Fruit fly (Drosophila melanogaster): ENCODE results near the gene PTPMT1.

The PTPMT1 gene

dm6 chr3R:23763015-23763414, 4.9 kb downstream of the PTPMT1 start, which contains the start of gene udt:
Gene udt (minus strand): TSS chr3R:23763263.
- TF ChIP-seq noc (tag; optimal IDR thresholded peaks at IDR 0.05), result no peak

DNA sequence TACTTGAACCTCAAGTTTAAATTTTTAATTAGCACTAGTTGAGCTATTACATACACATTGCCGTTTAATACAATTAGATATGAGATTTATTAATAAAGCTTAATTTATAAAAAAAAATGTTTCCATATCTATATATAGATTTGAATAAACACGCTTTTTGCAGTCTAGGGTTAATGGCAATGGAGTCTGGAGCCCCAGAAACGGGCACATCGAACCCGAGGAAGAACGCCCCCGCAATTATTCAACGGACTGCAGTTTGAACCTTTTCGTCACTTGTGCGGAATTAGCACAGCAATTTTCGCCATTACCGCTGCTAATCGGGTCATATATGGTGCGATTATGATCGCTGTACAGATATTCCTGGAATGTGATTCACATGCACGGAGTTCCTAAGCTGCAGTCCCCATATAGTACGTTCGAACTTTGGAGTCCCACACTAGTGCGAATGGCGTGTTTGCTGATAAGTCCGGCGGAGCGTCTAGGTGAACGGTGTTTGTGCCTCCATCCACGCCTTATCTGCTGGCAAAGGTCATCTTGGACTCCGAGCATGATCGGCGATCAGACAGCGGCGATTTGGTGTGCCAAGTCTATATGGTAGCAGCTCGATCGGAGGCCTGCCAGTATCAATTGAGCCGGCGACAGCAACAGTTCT, 5.6 kb downstream of the PTPMT1 start, which contains the start of gene Lsd-1:
Gene Lsd-1, plus strand, starts transcription at position 236 of the 652 bp plus-strand sequence.
- TF ChIP-seq noc (tag; optimal IDR thresholded peaks at IDR 0.05), result peak; percentile 31

- TF ChIP-seq noc (tag; optimal IDR thresholded peaks at IDR 0.05), result peak; percentile 69
Measured at dm6 chr3R:23767417-23767853, 9.3 kb downstream of the PTPMT1 start, which contains the start of the genes CG10214 and CG10375. Gene CG10214 (minus strand): TSS chr3R:23767488. Gene CG10375 (plus strand): TSS chr3R:23767712.

DNA sequence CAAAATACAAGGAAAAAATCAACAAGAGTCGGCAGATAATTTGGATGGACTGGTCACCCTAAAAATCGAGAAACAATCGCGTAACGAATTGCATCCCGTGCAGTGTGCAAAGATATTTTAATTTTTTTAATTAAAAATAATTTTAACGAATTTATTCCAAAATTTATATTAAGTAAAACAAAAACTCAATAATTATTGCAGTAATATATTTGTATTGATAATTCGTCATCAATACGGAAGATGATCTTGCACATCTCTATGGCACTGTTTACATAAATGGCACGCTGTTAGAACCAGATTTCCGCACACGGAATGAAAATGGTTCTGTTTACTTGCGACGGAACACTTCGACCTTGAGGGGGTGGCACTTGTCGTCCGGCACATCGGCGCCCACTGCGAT, 14.7 kb downstream of the PTPMT1 start, which contains the start of gene tst:
Gene tst, minus strand, starts transcription at position 52 of the 400 bp plus-strand sequence.
- TF ChIP-seq noc (tag; optimal IDR thresholded peaks at IDR 0.05), result peak; percentile 90

DNA sequence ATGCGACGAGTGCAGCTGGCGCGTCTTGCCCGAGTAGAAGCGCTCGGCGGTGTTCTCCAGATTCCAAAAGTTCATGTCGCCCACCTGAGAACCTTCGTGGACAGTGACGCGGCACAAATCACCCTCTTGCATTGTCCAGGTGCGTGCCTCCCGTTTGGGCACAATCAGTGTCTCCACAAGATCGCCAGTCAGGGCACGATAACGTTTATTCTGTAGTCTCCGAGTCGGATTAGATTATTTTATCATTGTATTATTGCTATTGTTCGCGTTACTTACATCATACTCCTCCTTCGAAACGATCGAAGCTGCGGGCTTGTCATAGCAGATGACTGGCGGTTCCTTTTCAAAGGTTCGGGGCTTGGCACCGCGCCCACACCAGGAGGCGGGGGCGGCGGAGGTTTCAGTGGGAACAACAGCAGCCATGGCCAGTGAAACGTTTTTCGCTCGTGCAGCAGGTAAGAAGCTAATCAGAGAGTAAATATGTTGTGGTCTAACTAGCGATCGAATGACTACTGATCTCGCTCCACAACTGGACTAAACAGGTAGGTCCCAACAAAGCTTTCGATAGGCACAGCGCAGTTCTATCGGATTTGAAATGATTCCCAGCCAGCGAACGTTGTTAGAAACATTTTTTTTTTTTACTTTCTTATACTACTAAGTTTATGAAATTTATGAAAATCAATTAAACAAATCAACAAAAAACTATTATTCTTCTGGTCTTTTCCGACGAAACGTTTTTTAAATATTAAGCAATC, 15.6 kb downstream of the PTPMT1 start, which contains the start of gene CG10208:
Gene CG10208, minus strand, starts transcription at position 518 of the 755 bp plus-strand sequence.
- TF ChIP-seq noc (tag; optimal IDR thresholded peaks at IDR 0.05), result peak; percentile 39

DNA sequence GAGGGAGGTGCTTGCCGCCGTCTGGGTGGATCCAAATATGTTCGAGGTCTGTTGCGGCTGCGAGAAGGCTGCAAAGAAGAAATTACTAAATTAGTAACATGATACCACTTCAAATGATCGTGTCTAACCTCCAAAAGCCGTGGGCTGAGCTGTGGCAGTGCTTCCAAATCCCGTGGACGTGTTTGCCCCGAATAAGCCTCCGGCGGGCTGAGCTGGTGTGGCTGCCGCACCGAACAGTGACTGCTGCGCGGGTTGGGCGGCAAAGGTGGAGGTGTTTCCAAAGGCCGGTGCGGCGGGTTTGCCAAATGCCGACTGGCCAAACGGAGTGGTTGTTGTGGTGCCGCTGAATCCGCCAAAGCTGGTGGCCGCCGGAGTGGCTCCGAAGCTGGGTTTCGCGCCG, 22.6 kb downstream of the PTPMT1 start:
- TF ChIP-seq noc (tag; optimal IDR thresholded peaks at IDR 0.05), result no peak

DNA sequence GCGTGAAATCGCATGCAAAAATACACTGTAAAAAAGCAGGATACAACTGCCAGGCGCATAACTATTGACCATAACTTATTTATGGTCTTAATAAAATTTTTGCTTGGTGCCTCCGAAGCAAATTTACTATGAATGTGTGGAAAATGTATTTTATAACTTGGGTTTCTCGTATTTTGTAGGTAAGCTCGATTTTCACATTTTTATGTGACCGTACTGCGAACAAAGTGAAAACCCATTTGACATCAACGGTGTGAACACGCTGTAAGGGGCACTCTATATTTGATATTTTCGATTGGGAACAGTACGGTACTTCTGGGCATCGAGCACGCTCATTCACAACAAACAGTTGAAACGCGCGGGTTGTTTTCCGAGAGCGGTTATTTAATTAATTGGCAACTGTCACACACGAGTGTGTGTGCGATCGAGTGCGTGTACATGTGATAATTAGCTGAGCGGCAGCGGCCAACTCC, 23.4 kb downstream of the PTPMT1 start, which contains the start of the genes Nup98-96 and mbc:
Gene Nup98-96, minus strand, starts transcription at position 156 of the 470 bp plus-strand sequence.
Gene mbc, plus strand, starts transcription at position 300 of the 470 bp plus-strand sequence.
- peak; percentile 80 for TF ChIP-seq noc (tag; optimal IDR thresholded peaks at IDR 0.05)

dm6 chr3R:23782456-23783402, 24.6 kb downstream of the PTPMT1 start:
- TF ChIP-seq noc (tag; optimal IDR thresholded peaks at IDR 0.05), result no peak

- TF ChIP-seq noc (tag; optimal IDR thresholded peaks at IDR 0.05), result no peak
Measured at dm6 chr3R:23783403-23783757, 25.2 kb downstream of the PTPMT1 start.

DNA sequence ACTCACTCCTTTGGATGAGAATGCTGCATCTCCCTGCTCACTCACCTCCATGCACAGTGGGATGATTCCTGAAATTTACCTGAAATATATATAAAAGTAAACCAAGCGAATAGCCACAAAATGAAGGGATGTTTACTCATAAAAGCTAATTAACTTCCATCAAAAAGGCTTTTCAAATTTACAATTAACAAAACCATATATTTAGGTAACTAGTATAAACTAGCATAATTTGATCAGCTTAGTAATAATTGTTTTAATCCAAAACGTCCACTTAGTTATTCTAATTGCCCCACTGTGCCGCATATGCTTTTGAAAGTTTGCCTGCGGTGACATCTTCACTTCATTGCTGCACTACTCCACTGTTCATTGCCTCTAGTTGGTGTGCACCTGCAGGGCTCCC, 25.8 kb downstream of the PTPMT1 start:
- TF ChIP-seq noc (tag; optimal IDR thresholded peaks at IDR 0.05), result no peak

dm6 chr3R:23784925-23785680, 27.0 kb downstream of the PTPMT1 start:
- TF ChIP-seq noc (tag; optimal IDR thresholded peaks at IDR 0.05), result no peak

dm6 chr3R:23786768-23787631, 28.9 kb downstream of the PTPMT1 start:
- no peak for TF ChIP-seq noc (tag; optimal IDR thresholded peaks at IDR 0.05)

DNA sequence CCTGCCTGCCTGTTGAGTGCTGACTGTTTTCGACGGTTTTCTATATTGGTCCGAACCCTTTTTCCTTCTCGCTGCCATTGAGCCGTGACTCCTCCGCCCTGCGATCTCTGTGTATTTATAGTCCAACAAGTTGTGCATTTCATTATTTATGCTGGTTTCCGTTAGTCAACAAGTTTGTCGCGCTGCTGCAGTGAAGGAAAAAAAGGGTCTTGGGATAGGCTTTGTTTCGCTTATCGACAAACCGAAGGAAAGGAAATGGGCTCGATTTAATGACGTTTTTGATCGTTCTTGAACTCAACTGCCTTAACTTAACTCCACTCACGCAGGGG, 29.5 kb downstream of the PTPMT1 start:
- TF ChIP-seq noc (tag; optimal IDR thresholded peaks at IDR 0.05), result no peak

Data from whole organism, larva.